Fruit fly (Drosophila melanogaster) whole organism, embryonic: ENCODE measurements around the gene CG5535.

Experiments used
- ATbp ChIP-seq: fragments of 200-800 bp; sonication (Bioruptor generic); optimal IDR thresholded peaks from 2 replicates; lab custom pipeline; 2017; ENCODE audit warnings: missing biosample characterization, mild to moderate bottlenecking, missing genetic modification characterization, missing genetic modification reagents
- Adf1 ChIP-seq: fragments of 200-800 bp; sonication (Bioruptor generic); IDR thresholded peaks from 2 replicates; pipeline ENCODE4 v1.3.6; 2022; ENCODE audit warnings: missing biosample characterization, missing genetic modification characterization
- CG11504 ChIP-seq: fragments of 200-800 bp; sonication (Bioruptor generic); optimal IDR thresholded peaks from 3 replicates; lab custom pipeline; 2019; ENCODE audit warnings: missing biosample characterization, mild to moderate bottlenecking, missing genetic modification characterization, moderate library complexity
- CG14860 ChIP-seq: fragments of 200-800 bp; sonication (Bioruptor generic); IDR thresholded peaks from 3 replicates; pipeline ENCODE4 v1.3.6; 2022; ENCODE audit warnings: missing biosample characterization, missing genetic modification characterization; ENCODE audit not compliant: partially characterized antibody
- CG1603 ChIP-seq: fragments of 200-800 bp; sonication (Bioruptor generic); optimal IDR thresholded peaks from 2 replicates; lab custom pipeline; 2019; ENCODE audit warnings: missing biosample characterization, mild to moderate bottlenecking, missing genetic modification characterization, moderate library complexity
- CG17361 ChIP-seq: fragments of 200-800 bp; sonication (Bioruptor generic); IDR thresholded peaks from 3 replicates; pipeline ENCODE4 v1.3.6; 2022; ENCODE audit warnings: missing biosample characterization, missing genetic modification characterization
- CG17385 ChIP-seq: fragments of 200-800 bp; sonication (Bioruptor generic); optimal IDR thresholded peaks from 3 replicates; lab custom pipeline; 2018; ENCODE audit warnings: missing biosample characterization, mild to moderate bottlenecking, missing genetic modification characterization
- CG1792 ChIP-seq: fragments of 200-800 bp; sonication (Bioruptor generic); optimal IDR thresholded peaks from 2 replicates; lab custom pipeline; 2016; ENCODE audit warnings: missing biosample characterization, missing genetic modification characterization
- CG18011 ChIP-seq: fragments of 200-800 bp; sonication (Bioruptor generic); optimal IDR thresholded peaks from 2 replicates; lab custom pipeline; 2017; ENCODE audit warnings: missing biosample characterization, missing genetic modification characterization, mild to moderate bottlenecking, moderate library complexity, missing genotype
- CG18619 ChIP-seq: fragments of 200-800 bp; sonication (Bioruptor generic); optimal IDR thresholded peaks from 3 replicates; lab custom pipeline; 2017; ENCODE audit warnings: missing biosample characterization, mild to moderate bottlenecking, missing genetic modification characterization
- CG7271 ChIP-seq: fragments of 200-800 bp; sonication (Bioruptor generic); optimal IDR thresholded peaks from 2 replicates; lab custom pipeline; 2018; ENCODE audit warnings: missing biosample characterization, mild to moderate bottlenecking, missing genetic modification characterization, moderate library complexity
- CG8359 ChIP-seq: fragments of 200-800 bp; sonication (Bioruptor generic); optimal IDR thresholded peaks from 2 replicates; lab custom pipeline; 2017; ENCODE audit warnings: missing biosample characterization, mild to moderate bottlenecking, missing genetic modification characterization, borderline replicate concordance
- Camta ChIP-seq: fragments of 200-800 bp; sonication (Bioruptor generic); optimal IDR thresholded peaks from 2 replicates; lab custom pipeline; 2016; ENCODE audit warnings: missing biosample characterization, missing genetic modification characterization
- D19B ChIP-seq: fragments of 200-800 bp; sonication (Bioruptor generic); optimal IDR thresholded peaks from 2 replicates; lab custom pipeline; 2017; ENCODE audit warnings: missing biosample characterization, mild to moderate bottlenecking, missing genetic modification characterization
- Dip3 ChIP-seq: fragments of 200-800 bp; sonication (Bioruptor generic); optimal IDR thresholded peaks from 3 replicates; lab custom pipeline; 2016; ENCODE audit warnings: missing biosample characterization, missing genetic modification characterization
- Dp ChIP-seq: fragments of 200-800 bp; sonication (Bioruptor generic); optimal IDR thresholded peaks from 2 replicates; lab custom pipeline; 2018; ENCODE audit warnings: missing biosample characterization, mild to moderate bottlenecking, missing genetic modification characterization, moderate library complexity
- Dref ChIP-seq: fragments of 200-800 bp; sonication (Bioruptor generic); IDR thresholded peaks from 2 replicates; pipeline ENCODE4 v1.3.6; 2022; ENCODE audit warnings: missing biosample characterization, missing genetic modification characterization
- Drgx ChIP-seq: fragments of 200-800 bp; sonication (Bioruptor generic); IDR thresholded peaks from 2 replicates; pipeline ENCODE4 v1.3.6; 2022; ENCODE audit warnings: missing biosample characterization, missing genetic modification characterization
- Fer2 ChIP-seq: fragments of 200-800 bp; sonication (Bioruptor generic); optimal IDR thresholded peaks from 2 replicates; lab custom pipeline; 2018; ENCODE audit warnings: missing biosample characterization, mild to moderate bottlenecking, missing genetic modification characterization, moderate library complexity
- H15 ChIP-seq: fragments of 200-800 bp; sonication (Bioruptor generic); IDR thresholded peaks from 3 replicates; pipeline ENCODE4 v1.3.6; 2022; ENCODE audit warnings: missing biosample characterization, missing genetic modification characterization
- HLH3B ChIP-seq: fragments of 200-800 bp; sonication (Bioruptor generic); IDR thresholded peaks from 2 replicates; pipeline ENCODE4 v1.3.6; 2022; ENCODE audit warnings: missing biosample characterization, missing genetic modification characterization
- Myb ChIP-seq: fragments of 200-800 bp; sonication (Bioruptor generic); optimal IDR thresholded peaks from 2 replicates; lab custom pipeline; 2016; ENCODE audit warnings: missing biosample characterization, missing genetic modification characterization
- Sox102F ChIP-seq: fragments of 200-800 bp; sonication (Bioruptor generic); optimal IDR thresholded peaks from 2 replicates; lab custom pipeline; 2018; ENCODE audit warnings: missing biosample characterization, mild to moderate bottlenecking, missing genetic modification characterization, moderate library complexity
- Tbp ChIP-seq: fragments of >200 bp; optimal IDR thresholded peaks from 2 replicates; lab custom pipeline; 2018; ENCODE audit warnings: missing biosample characterization, missing genetic modification characterization
- Trl ChIP-seq, 3 experiments: fragments of >200 bp in 2 of 3; fragments of 200-800 bp in 1 of 3; sonication (Bioruptor generic) in 1 of 3; optimal IDR thresholded peaks; 2 replicates in 1 of 3; 3 replicates in 2 of 3; lab custom pipeline; 2016 to 2017; ENCODE audit warnings: missing biosample characterization in 1 of 3, missing genetic modification characterization in 1 of 3
- ase ChIP-seq: fragments of 200-800 bp; sonication (Bioruptor generic); IDR thresholded peaks from 3 replicates; pipeline ENCODE4 v1.3.6; 2022; ENCODE audit warnings: missing biosample characterization, missing genetic modification characterization
- bcd ChIP-seq: fragments of 200-800 bp; sonication (Bioruptor generic); optimal IDR thresholded peaks from 2 replicates; lab custom pipeline; 2017; ENCODE audit warnings: missing biosample characterization, mild to moderate bottlenecking, missing genetic modification characterization
- bsh ChIP-seq, 2 experiments: fragments of 200-800 bp; sonication (Bioruptor generic); optimal IDR thresholded peaks; 2 replicates each; lab custom pipeline; 2017 to 2018; ENCODE audit warnings: mild to moderate bottlenecking in 2 of 2, missing biosample characterization in 2 of 2, missing genetic modification characterization in 2 of 2, moderate library complexity in 1 of 2
- cato ChIP-seq: fragments of 200-800 bp; sonication (Bioruptor generic); optimal IDR thresholded peaks from 2 replicates; lab custom pipeline; 2016; ENCODE audit warnings: missing biosample characterization, missing genetic modification characterization, borderline replicate concordance
- cg ChIP-seq: fragments of 200-800 bp; sonication (Bioruptor generic); optimal IDR thresholded peaks from 3 replicates; lab custom pipeline; 2019; ENCODE audit warnings: missing biosample characterization, mild to moderate bottlenecking, missing genetic modification characterization, moderate library complexity
- crc ChIP-seq: fragments of 200-800 bp; sonication (Bioruptor generic); optimal IDR thresholded peaks from 2 replicates; lab custom pipeline; 2016; ENCODE audit warnings: missing biosample characterization, missing genetic modification characterization
- croc ChIP-seq: fragments of 200-800 bp; sonication (Bioruptor generic); conservative IDR thresholded peaks from 3 replicates; pipeline ENCODE4 v1.3.6; 2022; ENCODE audit warnings: missing biosample characterization, missing genetic modification characterization
- ems ChIP-seq: fragments of 200-800 bp; sonication (Bioruptor generic); optimal IDR thresholded peaks from 3 replicates; lab custom pipeline; 2016; ENCODE audit warnings: missing biosample characterization, missing genetic modification characterization
- ftz-f1 ChIP-seq: fragments of 200-800 bp; sonication (Bioruptor generic); optimal IDR thresholded peaks from 2 replicates; lab custom pipeline; 2016; ENCODE audit warnings: missing biosample characterization, missing genetic modification characterization
- gsb-n ChIP-seq: fragments of 200-800 bp; sonication (Bioruptor generic); optimal IDR thresholded peaks from 3 replicates; lab custom pipeline; 2018; ENCODE audit warnings: missing biosample characterization, mild to moderate bottlenecking, missing genetic modification characterization
- hbn ChIP-seq: fragments of 200-800 bp; sonication (Bioruptor generic); IDR thresholded peaks from 2 replicates; pipeline ENCODE4 v1.3.6; 2022; ENCODE audit warnings: missing biosample characterization, missing genetic modification characterization; ENCODE audit not compliant: partially characterized antibody
- insv ChIP-seq, 2 experiments: fragments of 200-800 bp; sonication (Bioruptor generic); optimal IDR thresholded peaks; 3 replicates each; lab custom pipeline; 2016 to 2018; ENCODE audit warnings: missing biosample characterization in 2 of 2, missing genetic modification characterization in 2 of 2
- klu ChIP-seq: fragments of 200-800 bp; sonication (Bioruptor generic); IDR thresholded peaks from 2 replicates; pipeline ENCODE4 v1.3.6; 2022; ENCODE audit warnings: missing biosample characterization, missing genetic modification characterization
- nau ChIP-seq: fragments of 200-800 bp; sonication (Bioruptor generic); optimal IDR thresholded peaks from 3 replicates; lab custom pipeline; 2017; ENCODE audit warnings: missing biosample characterization, mild to moderate bottlenecking, missing genetic modification characterization, missing genetic modification reagents
- pnt ChIP-seq: fragments of 200-800 bp; sonication (Bioruptor generic); optimal IDR thresholded peaks from 3 replicates; lab custom pipeline; 2016; ENCODE audit warnings: missing biosample characterization, missing genetic modification characterization
- sc ChIP-seq, 3 experiments: fragments of >200 bp in 2 of 3; fragments of 200-800 bp in 1 of 3; sonication (Bioruptor generic) in 1 of 3; optimal IDR thresholded peaks; 2 replicates in 2 of 3; 3 replicates in 1 of 3; lab custom pipeline; 2017; ENCODE audit warnings: mild to moderate bottlenecking in 1 of 3, missing biosample characterization in 1 of 3, missing genetic modification characterization in 1 of 3, missing genetic modification reagents in 1 of 3
- scrt ChIP-seq: fragments of 200-800 bp; sonication (Bioruptor generic); optimal IDR thresholded peaks from 2 replicates; lab custom pipeline; 2018; ENCODE audit warnings: missing biosample characterization, mild to moderate bottlenecking, missing genetic modification characterization, moderate library complexity
- sens ChIP-seq: fragments of 200-800 bp; sonication (Bioruptor generic); peaks from one replicate; lab custom pipeline; 2016; ENCODE audit warnings: missing biosample characterization, missing genetic modification characterization
- sob ChIP-seq: fragments of 200-800 bp; sonication (Bioruptor generic); IDR thresholded peaks from 2 replicates; pipeline ENCODE4 v1.3.6; 2022; ENCODE audit warnings: missing biosample characterization, missing genetic modification characterization
- sqz ChIP-seq: fragments of 200-800 bp; sonication (Bioruptor generic); optimal IDR thresholded peaks from 3 replicates; lab custom pipeline; 2018; ENCODE audit warnings: missing biosample characterization, mild to moderate bottlenecking, missing genetic modification characterization
- tll ChIP-seq, 2 experiments: fragments of 200-800 bp in 1 of 2; fragments of >200 bp in 1 of 2; sonication (Bioruptor generic) in 1 of 2; optimal IDR thresholded peaks; 2 replicates each; lab custom pipeline; 2017 to 2019; ENCODE audit warnings: missing biosample characterization in 2 of 2, missing genetic modification characterization in 2 of 2, mild to moderate bottlenecking in 1 of 2, moderate library complexity in 1 of 2
- unpg ChIP-seq: fragments of 200-800 bp; sonication (Bioruptor generic); optimal IDR thresholded peaks from 3 replicates; lab custom pipeline; 2018; ENCODE audit warnings: missing biosample characterization, mild to moderate bottlenecking, missing genetic modification characterization, moderate library complexity
- wek ChIP-seq: fragments of 200-800 bp; sonication (Bioruptor generic); optimal IDR thresholded peaks from 3 replicates; lab custom pipeline; 2018; ENCODE audit warnings: missing biosample characterization, mild to moderate bottlenecking, missing genetic modification characterization, moderate library complexity
- wor ChIP-seq: fragments of 200-800 bp; sonication (Bioruptor generic); IDR thresholded peaks from 2 replicates; pipeline ENCODE4 v1.3.6; 2022; ENCODE audit warnings: missing biosample characterization, missing genetic modification characterization

CG5535 gene

DNA sequence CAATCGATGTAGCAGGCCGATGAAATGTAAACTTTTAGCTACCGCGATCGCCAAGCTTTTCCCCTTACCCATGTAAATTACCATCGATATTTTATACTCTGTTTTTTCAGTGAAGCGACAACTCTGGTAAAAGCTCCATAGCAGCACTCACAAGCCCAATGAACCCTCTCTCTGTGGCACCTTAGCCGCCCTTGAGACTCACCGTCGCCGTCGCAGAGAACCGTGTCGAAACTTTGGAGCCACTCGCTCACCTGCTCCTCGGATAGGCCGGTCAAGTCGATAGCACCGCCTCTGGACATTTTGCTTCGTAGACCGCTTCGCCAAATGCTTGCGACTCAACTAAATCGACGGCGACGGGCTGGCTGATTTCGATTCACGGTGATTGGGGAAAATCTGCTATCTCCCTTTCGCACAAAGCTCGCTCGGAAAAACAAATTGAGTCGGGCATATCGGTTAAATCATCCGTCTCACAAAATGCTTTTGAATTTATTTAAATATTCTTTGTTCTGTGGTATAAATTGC, 15.4 kb downstream of the CG5535 start, which contains the start of gene CG5577 (continued):
- TF ChIP-seq cg (GFP tag; lab: Kevin White, UChicago) (no peak), CG18011 (GFP tag; lab: Kevin White, UChicago) (no peak), ftz-f1 (GFP tag; lab: Kevin White, UChicago) (peak; percentile 98), ATbp (GFP tag; lab: Kevin White, UChicago) (no peak), bsh (GFP tag; optimal IDR thresholded peaks at IDR 0.05; lab: Kevin White, UChicago) (no peak), CG14860 (GFP tag; lab: Robert Waterston, UW) (peak; percentile 43; the same call in 1 of the 3 replicates), HLH3B (GFP tag; lab: Robert Waterston, UW) (no peak), CG8359 (GFP tag; lab: Kevin White, UChicago) (no peak), unpg (GFP tag; lab: Kevin White, UChicago) (no peak), nau (GFP tag; lab: Kevin White, UChicago) (no peak), pnt (no peak), Trl (optimal IDR thresholded peaks at IDR 0.05; lab: Kevin White, UChicago) (peak; percentile 38 to 75), Trl (GFP tag; optimal IDR thresholded peaks at IDR 0.05; lab: Kevin White, UChicago) (peak; percentile 9), crc (GFP tag; lab: Kevin White, UChicago) (no peak), hbn (GFP tag; lab: Robert Waterston, UW) (peak; percentile 40; the same call in 1 of the 2 replicates), Dref (GFP tag; lab: Robert Waterston, UW) (peak; percentile 57), CG11504 (tag; lab: Kevin White, UChicago) (no peak), sqz (GFP tag; lab: Kevin White, UChicago) (no peak), D19B (GFP tag; lab: Kevin White, UChicago) (no peak), CG17361 (GFP tag; lab: Robert Waterston, UW) (no peak), wor (no peak), croc (GFP tag; lab: Robert Waterston, UW) (no peak), CG7271 (tag; lab: Kevin White, UChicago) (no peak), scrt (GFP tag; lab: Kevin White, UChicago) (no peak), Sox102F (GFP tag; lab: Kevin White, UChicago) (no peak), wek (GFP tag; lab: Kevin White, UChicago) (no peak), CG1792 (GFP tag; lab: Kevin White, UChicago) (no peak), ase (GFP tag; lab: Robert Waterston, UW) (peak; percentile 39; the same call in 1 of the 3 replicates), bcd (GFP tag; lab: Kevin White, UChicago) (no peak), CG18619 (GFP tag; lab: Kevin White, UChicago) (no peak), CG17385 (GFP tag; lab: Kevin White, UChicago) (no peak), sc (optimal IDR thresholded peaks at IDR 0.05; lab: Kevin White, UChicago) (no peak), sc (GFP tag; optimal IDR thresholded peaks at IDR 0.05; lab: Kevin White, UChicago) (no peak), Adf1 (GFP tag; lab: Robert Waterston, UW) (peak; percentile 71; the same call in 1 of the 2 replicates), Camta (GFP tag; lab: Kevin White, UChicago) (no peak), insv (GFP tag; optimal IDR thresholded peaks at IDR 0.05; lab: Kevin White, UChicago) (no peak), Myb (GFP tag; lab: Kevin White, UChicago) (peak; percentile 10), klu (no peak), sob (GFP tag; lab: Robert Waterston, UW) (no peak; the same call in 1 of the 2 replicates), Dip3 (GFP tag; lab: Kevin White, UChicago) (no peak), ems (GFP tag; lab: Kevin White, UChicago) (no peak), Dp (GFP tag; lab: Kevin White, UChicago) (no peak), CG1603 (tag; lab: Kevin White, UChicago) (peak; percentile 9), gsb-n (tag; lab: Kevin White, UChicago) (no peak), Tbp (GFP tag; lab: Kevin White, UChicago) (no peak), sens (GFP tag; lab: Kevin White, UChicago) (no peak), cato (no peak), tll (GFP tag; optimal IDR thresholded peaks at IDR 0.05; lab: Kevin White, UChicago) (no peak), Drgx (GFP tag; lab: Robert Waterston, UW) (no peak), H15 (GFP tag; lab: Robert Waterston, UW) (no peak), Fer2 (no peak)
